Worm (Caenorhabditis elegans): ENCODE results near the gene T28D6.6.

T28D6.6 gene

DNA sequence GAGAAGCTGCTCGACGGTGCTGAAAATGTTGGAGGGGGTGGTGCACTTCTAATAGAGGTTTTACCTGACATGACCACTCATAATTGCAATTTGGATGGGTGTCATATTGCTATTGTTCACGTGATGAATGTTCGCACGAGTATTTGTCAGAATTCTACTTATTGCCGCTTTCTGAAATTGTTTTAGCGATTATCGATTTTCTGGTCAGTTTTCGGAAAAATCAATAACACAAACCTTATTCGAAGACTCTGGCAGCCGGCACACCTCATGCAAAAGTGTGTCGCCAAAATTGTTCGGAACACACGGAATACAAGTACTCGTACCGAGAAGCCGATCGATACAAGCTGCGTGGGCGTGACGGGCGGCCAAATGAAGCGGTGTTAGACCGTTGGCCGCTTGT lies 54.6 kb downstream of the T28D6.6 start:
- no peak for TF ChIP-seq tbx-11 (GFP tag; IDR thresholded peaks at IDR 0.05)
- no peak for TF ChIP-seq F13C5.2 (tag; optimal IDR thresholded peaks at IDR 0.05)
- TF ChIP-seq sea-1 (GFP tag; conservative IDR thresholded peaks at IDR 0.05), result no peak
- no peak for TF ChIP-seq aly-1 (tag; optimal IDR thresholded peaks at IDR 0.05)
- no peak for TF ChIP-seq scrt-1 (GFP tag; IDR thresholded peaks at IDR 0.05)
- TF ChIP-seq ceh-36 (tag; optimal IDR thresholded peaks at IDR 0.05), result no peak

DNA sequence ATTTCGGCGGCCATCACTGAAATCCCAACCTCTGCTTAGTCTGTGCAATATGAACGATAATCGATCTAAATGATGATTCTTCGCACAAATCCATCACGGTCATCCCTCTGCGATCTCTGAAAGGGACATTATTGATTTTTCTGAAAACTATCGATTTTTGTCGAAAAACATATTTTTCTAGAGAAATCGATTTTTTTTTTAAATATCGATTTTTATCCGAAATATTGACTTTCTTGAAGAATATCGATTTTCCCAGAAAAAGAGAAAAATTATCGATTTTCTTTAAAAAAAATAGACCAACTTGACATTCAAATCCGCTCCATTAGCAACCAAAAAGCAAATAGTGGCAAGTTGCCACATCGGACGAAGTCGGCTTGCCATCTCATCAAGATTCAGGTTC lies 55.6 kb downstream of the T28D6.6 start:
- no peak for TF ChIP-seq ceh-36 (tag; optimal IDR thresholded peaks at IDR 0.05)
- TF ChIP-seq pes-1 (GFP tag; IDR thresholded peaks at IDR 0.05), result no peak
- no peak for TF ChIP-seq sea-1 (GFP tag; conservative IDR thresholded peaks at IDR 0.05)
- no peak for TF ChIP-seq B0310.2 (tag; optimal IDR thresholded peaks at IDR 0.05)
- TF ChIP-seq scrt-1 (GFP tag; IDR thresholded peaks at IDR 0.05), result no peak
- no peak for TF ChIP-seq tra-4 (tag; optimal IDR thresholded peaks at IDR 0.05)
- TF ChIP-seq tbx-11 (GFP tag; IDR thresholded peaks at IDR 0.05), result no peak
- no peak for TF ChIP-seq tbx-37 (GFP tag; conservative IDR thresholded peaks at IDR 0.05)
- no peak for TF ChIP-seq ama-1 (optimal IDR thresholded peaks at IDR 0.05)
- no peak for TF ChIP-seq hmg-4 (GFP tag; optimal IDR thresholded peaks at IDR 0.05)
- TF ChIP-seq ceh-13 (GFP tag; optimal IDR thresholded peaks at IDR 0.05), result no peak

DNA sequence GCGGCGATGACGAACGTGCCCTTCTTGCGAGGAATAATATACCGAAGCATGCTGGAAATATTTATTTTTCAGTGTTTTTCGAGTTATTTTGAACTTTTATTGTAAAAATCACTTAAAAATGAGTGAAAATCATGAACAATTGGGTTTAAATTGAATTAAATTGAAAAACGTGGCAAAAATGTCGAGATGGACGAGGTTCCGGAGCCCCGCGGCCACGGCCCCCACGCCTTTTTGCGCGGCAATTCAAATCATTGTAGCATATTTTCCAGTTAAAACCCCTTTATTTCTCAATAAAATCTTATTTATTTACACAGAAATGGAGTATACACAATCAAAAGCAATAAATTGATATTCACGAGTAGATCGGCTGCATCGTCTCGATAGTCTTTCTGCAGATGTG lies 56.8 kb downstream of the T28D6.6 start:
- TF ChIP-seq pes-1 (GFP tag; IDR thresholded peaks at IDR 0.05) (peak; percentile 63), B0310.2 (tag; optimal IDR thresholded peaks at IDR 0.05) (no peak), tbx-37 (GFP tag; conservative IDR thresholded peaks at IDR 0.05) (peak; percentile 64), ceh-36 (tag; optimal IDR thresholded peaks at IDR 0.05) (no peak), hmg-4 (GFP tag; optimal IDR thresholded peaks at IDR 0.05) (no peak), tra-4 (tag; optimal IDR thresholded peaks at IDR 0.05) (no peak), tbx-11 (GFP tag; IDR thresholded peaks at IDR 0.05) (no peak), hnd-1 (tag; optimal IDR thresholded peaks at IDR 0.05) (no peak), aly-1 (tag; optimal IDR thresholded peaks at IDR 0.05) (no peak)

DNA sequence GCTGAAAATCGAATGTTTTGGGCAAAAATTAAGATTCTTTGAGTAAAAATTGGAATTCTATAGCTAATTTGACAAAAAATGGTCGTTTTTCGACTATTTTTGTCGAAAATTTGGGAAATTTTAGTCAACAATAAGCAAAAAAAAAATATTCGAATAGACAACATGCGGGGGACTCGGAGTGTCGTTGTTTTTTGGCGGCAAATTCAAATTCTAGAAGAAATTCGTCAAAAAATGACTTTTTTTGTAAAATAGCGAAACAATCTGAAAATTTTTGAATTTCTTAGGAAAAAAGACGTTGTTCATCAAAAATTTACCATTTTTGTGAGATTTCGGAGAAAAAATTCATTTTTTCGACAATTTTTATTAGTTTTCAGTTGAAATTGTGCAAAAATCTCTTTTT lies 59.3 kb downstream of the T28D6.6 start:
- TF ChIP-seq tbx-11 (GFP tag; IDR thresholded peaks at IDR 0.05) (no peak), aly-1 (tag; optimal IDR thresholded peaks at IDR 0.05) (no peak), hmg-4 (GFP tag; optimal IDR thresholded peaks at IDR 0.05) (no peak)

DNA sequence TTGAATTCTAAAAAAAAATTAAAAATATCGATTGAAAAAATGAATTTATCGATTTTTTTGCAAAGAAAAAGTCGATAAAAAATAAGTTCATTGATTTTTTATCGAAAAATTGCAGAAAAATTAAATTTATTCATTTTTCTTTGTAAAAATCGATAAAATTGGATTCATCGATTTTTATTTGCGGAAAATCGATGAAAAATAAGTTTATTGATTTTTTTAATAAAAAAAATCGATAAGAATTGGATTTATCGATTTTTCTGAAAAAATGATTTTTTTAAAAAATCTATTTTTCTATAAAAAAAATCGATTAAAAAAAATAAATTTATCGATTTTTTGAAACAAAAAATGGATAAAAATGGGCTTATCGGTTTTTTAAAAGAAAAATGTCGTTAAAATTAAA lies 63.0 kb downstream of the T28D6.6 start:
- TF ChIP-seq ama-1 (optimal IDR thresholded peaks at IDR 0.05), result no peak
- TF ChIP-seq F13C5.2 (tag; optimal IDR thresholded peaks at IDR 0.05), result no peak
- no peak for TF ChIP-seq flt-1 (GFP tag; IDR thresholded peaks at IDR 0.05)
- TF ChIP-seq ceh-36 (tag; optimal IDR thresholded peaks at IDR 0.05), result no peak
- no peak for TF ChIP-seq tra-4 (tag; optimal IDR thresholded peaks at IDR 0.05)
- no peak for TF ChIP-seq hnd-1 (tag; optimal IDR thresholded peaks at IDR 0.05)
- no peak for TF ChIP-seq tbx-11 (GFP tag; IDR thresholded peaks at IDR 0.05)
- no peak for TF ChIP-seq B0310.2 (tag; optimal IDR thresholded peaks at IDR 0.05)
- no peak for TF ChIP-seq pes-1 (GFP tag; IDR thresholded peaks at IDR 0.05)
- no peak for TF ChIP-seq scrt-1 (GFP tag; IDR thresholded peaks at IDR 0.05)
- TF ChIP-seq hmbx-1 (tag; optimal IDR thresholded peaks at IDR 0.05), result no peak
- no peak for TF ChIP-seq tbx-37 (GFP tag; conservative IDR thresholded peaks at IDR 0.05)
- no peak for TF ChIP-seq ets-7 (tag; optimal IDR thresholded peaks at IDR 0.05)
- TF ChIP-seq aly-1 (tag; optimal IDR thresholded peaks at IDR 0.05), result no peak
- no peak for TF ChIP-seq sea-1 (GFP tag; conservative IDR thresholded peaks at IDR 0.05)
- TF ChIP-seq hmg-4 (GFP tag; optimal IDR thresholded peaks at IDR 0.05), result no peak
- TF ChIP-seq ceh-13 (GFP tag; optimal IDR thresholded peaks at IDR 0.05), result no peak

DNA sequence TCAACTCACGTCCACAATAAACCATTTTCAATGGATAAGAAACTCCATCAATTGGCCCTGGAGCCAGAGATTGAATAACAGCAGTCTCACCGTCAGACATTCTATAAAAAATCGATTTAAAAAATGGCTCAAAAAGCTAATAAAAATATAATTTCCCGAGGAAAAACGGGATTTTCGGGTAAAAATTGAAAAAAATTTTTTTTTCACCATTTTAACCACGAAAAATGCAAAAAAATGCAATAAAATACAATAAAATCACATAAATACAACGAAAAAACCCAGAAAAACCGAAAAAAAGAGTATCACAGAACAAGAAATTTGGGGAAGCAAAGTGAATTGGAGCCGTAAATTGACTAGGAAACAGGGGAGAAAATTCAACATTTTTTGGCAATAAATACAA lies 64.1 kb downstream of the T28D6.6 start, which contains the start of gene Y47D3A.21:
Gene Y47D3A.21 (minus strand): TSS at position 101 of the 400 bp plus-strand sequence.
- no peak for TF ChIP-seq aly-1 (tag; optimal IDR thresholded peaks at IDR 0.05)
- no peak for TF ChIP-seq flt-1 (GFP tag; IDR thresholded peaks at IDR 0.05)
- no peak for TF ChIP-seq hmbx-1 (tag; optimal IDR thresholded peaks at IDR 0.05)
- no peak for TF ChIP-seq ama-1 (optimal IDR thresholded peaks at IDR 0.05)
- TF ChIP-seq F13C5.2 (tag; optimal IDR thresholded peaks at IDR 0.05), result no peak
- TF ChIP-seq ceh-13 (GFP tag; optimal IDR thresholded peaks at IDR 0.05), result no peak
- no peak for TF ChIP-seq sea-1 (GFP tag; conservative IDR thresholded peaks at IDR 0.05)
- no peak for TF ChIP-seq ceh-36 (tag; optimal IDR thresholded peaks at IDR 0.05)
- no peak for TF ChIP-seq scrt-1 (GFP tag; IDR thresholded peaks at IDR 0.05)
- TF ChIP-seq hnd-1 (tag; optimal IDR thresholded peaks at IDR 0.05), result no peak
- no peak for TF ChIP-seq B0310.2 (tag; optimal IDR thresholded peaks at IDR 0.05)
- no peak for TF ChIP-seq hmg-4 (GFP tag; optimal IDR thresholded peaks at IDR 0.05)
- TF ChIP-seq pes-1 (GFP tag; IDR thresholded peaks at IDR 0.05), result no peak
- no peak for TF ChIP-seq ets-7 (tag; optimal IDR thresholded peaks at IDR 0.05)
- no peak for TF ChIP-seq tra-4 (tag; optimal IDR thresholded peaks at IDR 0.05)
- TF ChIP-seq tbx-37 (GFP tag; conservative IDR thresholded peaks at IDR 0.05), result no peak
- no peak for TF ChIP-seq tbx-11 (GFP tag; IDR thresholded peaks at IDR 0.05)

Measured in whole organism, early embryonic.